Fruit fly (Drosophila melanogaster) whole organism, pupa: Measurements from ENCODE around the gene scrib.

Experiments
- CG10348 ChIP-seq: fragments of 200-800 bp; sonication (Bioruptor generic); IDR thresholded peaks from 2 replicates; pipeline ENCODE4 v1.3.6; 2022; ENCODE audit warnings: missing biosample characterization, missing genetic modification characterization
- CG12605 ChIP-seq: fragments of 200-800 bp; sonication (Bioruptor generic); IDR thresholded peaks from 2 replicates; pipeline ENCODE4 v1.3.6; 2022; ENCODE audit warnings: missing biosample characterization, missing genetic modification characterization
- CG13204 ChIP-seq: fragments of 200-800 bp; sonication (Bioruptor generic); optimal IDR thresholded peaks from 2 replicates; lab custom pipeline; 2018; ENCODE audit warnings: missing biosample characterization, mild to moderate bottlenecking, missing genetic modification characterization, moderate library complexity
- CG14655 ChIP-seq: fragments of 200-800 bp; sonication (Bioruptor generic); optimal IDR thresholded peaks from 3 replicates; lab custom pipeline; 2017; ENCODE audit warnings: mild to moderate bottlenecking, missing biosample characterization, missing genetic modification reagents, missing genetic modification characterization
- CG15710 ChIP-seq: fragments of 200-800 bp; sonication (Bioruptor generic); optimal IDR thresholded peaks from 2 replicates; lab custom pipeline; 2018; ENCODE audit warnings: missing biosample characterization, mild to moderate bottlenecking, missing genetic modification characterization, moderate library complexity
- CG17806 ChIP-seq: fragments of 200-800 bp; sonication (Bioruptor generic); optimal IDR thresholded peaks from 2 replicates; lab custom pipeline; 2018; ENCODE audit warnings: missing biosample characterization, mild to moderate bottlenecking, missing genetic modification characterization, moderate library complexity
- CG32121 ChIP-seq: fragments of 200-800 bp; sonication (Bioruptor generic); IDR thresholded peaks from 2 replicates; pipeline ENCODE4 v1.3.6; 2022; ENCODE audit warnings: missing biosample characterization, missing genetic modification characterization
- CG34367 ChIP-seq: fragments of 200-800 bp; sonication (Bioruptor generic); optimal IDR thresholded peaks from 2 replicates; lab custom pipeline; 2018; ENCODE audit warnings: missing biosample characterization, mild to moderate bottlenecking, missing genetic modification characterization
- CG4496 ChIP-seq: fragments of 200-800 bp; sonication (Bioruptor generic); IDR thresholded peaks from 3 replicates; pipeline ENCODE4 v1.3.6; 2022; ENCODE audit warnings: missing biosample characterization, missing genetic modification characterization
- CG8159 ChIP-seq: fragments of 200-800 bp; sonication (Bioruptor generic); optimal IDR thresholded peaks from 3 replicates; lab custom pipeline; 2018; ENCODE audit warnings: missing biosample characterization, mild to moderate bottlenecking, missing genetic modification characterization, moderate library complexity
- CG8301 ChIP-seq: fragments of 200-800 bp; sonication (Bioruptor generic); optimal IDR thresholded peaks from 2 replicates; lab custom pipeline; 2018; ENCODE audit warnings: missing biosample characterization, mild to moderate bottlenecking, missing genetic modification characterization
- CG9948 ChIP-seq: fragments of 200-800 bp; sonication (Bioruptor generic); optimal IDR thresholded peaks from 2 replicates; lab custom pipeline; 2018; ENCODE audit warnings: missing biosample characterization, mild to moderate bottlenecking, missing genetic modification characterization, moderate library complexity
- D1 ChIP-seq: fragments of 200-800 bp; sonication (Bioruptor generic); optimal IDR thresholded peaks from 2 replicates; lab custom pipeline; 2018; ENCODE audit warnings: missing biosample characterization, mild to moderate bottlenecking, missing genetic modification characterization, moderate library complexity
- EcR ChIP-seq: fragments of 200-800 bp; sonication (Bioruptor generic); optimal IDR thresholded peaks from 3 replicates; lab custom pipeline; 2019; ENCODE audit warnings: missing biosample characterization, missing genetic modification characterization, mild to moderate bottlenecking, moderate library complexity, missing genetic modification reagents
- Ets98B ChIP-seq: fragments of 200-800 bp; sonication (Bioruptor generic); IDR thresholded peaks from 2 replicates; pipeline ENCODE4 v1.3.6; 2022; ENCODE audit warnings: missing biosample characterization, missing genetic modification characterization
- Pif1A ChIP-seq: fragments of 200-800 bp; sonication (Bioruptor generic); optimal IDR thresholded peaks from 3 replicates; lab custom pipeline; 2016; ENCODE audit warnings: missing biosample characterization, missing genetic modification characterization
- Pif1B ChIP-seq: fragments of 200-800 bp; sonication (Bioruptor generic); optimal IDR thresholded peaks from 3 replicates; lab custom pipeline; 2016; ENCODE audit warnings: missing biosample characterization, missing genetic modification characterization
- Snoo ChIP-seq: fragments of 200-800 bp; sonication (Bioruptor generic); optimal IDR thresholded peaks from 3 replicates; lab custom pipeline; 2017; ENCODE audit warnings: missing biosample characterization, mild to moderate bottlenecking, missing genetic modification characterization, inconsistent platforms
- fd96Ca ChIP-seq: fragments of 200-800 bp; sonication (Bioruptor generic); IDR thresholded peaks from 3 replicates; pipeline ENCODE4 v1.3.6; 2022; ENCODE audit warnings: missing biosample characterization, missing genetic modification characterization
- gl ChIP-seq: fragments of 200-800 bp; sonication (Bioruptor generic); optimal IDR thresholded peaks from 2 replicates; lab custom pipeline; 2018; ENCODE audit warnings: missing biosample characterization, mild to moderate bottlenecking, missing genetic modification characterization
- rn ChIP-seq: fragments of 200-800 bp; sonication (Bioruptor generic); IDR thresholded peaks from 2 replicates; pipeline ENCODE4 v1.3.6; 2022; ENCODE audit warnings: missing biosample characterization, missing genetic modification characterization

The scrib gene

DNA sequence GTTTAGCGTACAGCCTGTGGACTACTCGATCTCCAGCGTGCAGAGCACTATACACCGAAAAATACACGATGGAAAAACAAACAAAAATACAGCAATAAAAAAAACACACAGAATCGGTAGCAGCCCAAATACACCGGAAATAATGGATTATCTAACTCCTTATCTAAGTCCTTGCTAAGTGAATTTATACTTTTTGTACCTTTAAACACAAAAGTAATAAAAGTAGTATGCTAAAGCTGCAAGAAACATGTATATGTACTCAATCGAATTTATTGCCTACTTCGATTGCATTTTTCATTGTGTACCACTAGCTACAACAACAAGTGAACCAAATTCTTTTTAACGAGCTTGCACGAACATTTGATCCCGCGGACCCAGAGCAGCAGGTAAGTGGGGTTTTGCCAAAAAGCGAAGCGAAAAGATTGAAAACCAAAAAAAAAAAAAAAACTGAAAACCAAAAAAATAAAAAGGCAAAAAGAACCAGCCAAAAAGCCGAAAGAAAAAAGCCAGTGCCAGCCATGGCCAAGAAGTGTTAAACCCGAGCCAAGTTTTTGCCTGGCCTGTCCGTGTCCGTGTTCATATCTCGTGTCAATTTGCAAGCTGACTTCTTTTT is 14.0 kb upstream of the scrib start:
- TF ChIP-seq rn (GFP tag; lab: Robert Waterston, UW) (peak; percentile 69), CG17806 (peak; percentile 88), CG8159 (tag; lab: Kevin White, UChicago) (peak; percentile 91), fd96Ca (GFP tag; lab: Robert Waterston, UW) (peak; percentile 86), CG34367 (tag; lab: Kevin White, UChicago) (peak; percentile 84), CG14655 (GFP tag; lab: Kevin White, UChicago) (peak; percentile 92), CG15710 (tag; lab: Kevin White, UChicago) (peak; percentile 87), CG12605 (GFP tag; lab: Robert Waterston, UW) (peak; percentile 85), gl (tag; lab: Kevin White, UChicago) (peak; percentile 81), Snoo (tag; lab: Kevin White, UChicago) (peak; percentile 95), CG10348 (GFP tag; lab: Robert Waterston, UW) (no peak; the same call in 1 of the 2 replicates), CG13204 (GFP tag; lab: Kevin White, UChicago) (peak; percentile 77), CG9948 (tag; lab: Kevin White, UChicago) (peak; percentile 85), CG4496 (GFP tag; lab: Robert Waterston, UW) (peak; percentile 91), D1 (tag; lab: Kevin White, UChicago) (no peak), CG32121 (peak; percentile 88), Ets98B (GFP tag; lab: Robert Waterston, UW) (peak; percentile 89), EcR (no peak), CG8301 (tag; lab: Kevin White, UChicago) (peak; percentile 93), Pif1A (GFP tag; lab: Kevin White, UChicago) (peak; percentile 91), Pif1B (GFP tag; lab: Kevin White, UChicago) (peak; percentile 90)
- TF ChIP-seq, all 21 proteins: peak for 18

DNA sequence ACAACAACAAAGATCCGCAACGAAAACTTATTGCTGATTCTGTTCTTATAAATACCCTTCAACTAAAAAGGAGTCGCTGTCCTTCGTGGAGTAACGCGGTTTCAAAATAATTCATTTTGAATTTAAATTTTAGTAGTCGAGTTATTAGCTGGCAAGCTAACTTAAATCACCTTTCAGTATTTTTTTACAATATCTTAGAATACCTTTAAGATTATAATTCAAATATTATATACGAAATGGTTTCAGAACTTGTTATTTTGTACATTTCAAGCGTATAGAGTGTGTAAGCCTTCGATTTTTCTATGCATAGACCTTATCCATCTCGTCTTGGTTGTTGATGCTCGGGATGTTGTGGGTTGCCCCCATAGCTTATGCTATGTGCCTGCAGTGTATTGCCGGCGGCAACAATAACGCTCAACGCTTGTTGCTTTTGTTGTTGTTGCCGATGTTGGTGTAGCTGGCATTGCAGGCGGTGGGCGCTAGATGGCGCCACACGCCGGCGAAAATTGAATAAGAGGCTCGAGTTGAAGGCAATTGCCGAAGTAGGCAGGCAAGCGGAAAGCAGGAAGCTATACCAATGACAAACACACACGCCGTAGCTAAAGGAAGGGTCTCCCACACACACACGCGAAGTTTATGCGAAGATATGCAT is 6.7 kb upstream of the scrib start:
- TF ChIP-seq CG14655 (GFP tag; lab: Kevin White, UChicago) (peak; percentile 36), fd96Ca (GFP tag; lab: Robert Waterston, UW) (no peak), CG9948 (tag; lab: Kevin White, UChicago) (peak; percentile 13), CG8159 (tag; lab: Kevin White, UChicago) (peak; percentile 24), CG34367 (tag; lab: Kevin White, UChicago) (no peak), gl (tag; lab: Kevin White, UChicago) (no peak), Pif1A (GFP tag; lab: Kevin White, UChicago) (no peak), CG4496 (GFP tag; lab: Robert Waterston, UW) (no peak), CG10348 (GFP tag; lab: Robert Waterston, UW) (no peak), CG12605 (GFP tag; lab: Robert Waterston, UW) (no peak), D1 (tag; lab: Kevin White, UChicago) (no peak), CG17806 (no peak), CG8301 (tag; lab: Kevin White, UChicago) (peak; percentile 35), Ets98B (GFP tag; lab: Robert Waterston, UW) (no peak), CG13204 (GFP tag; lab: Kevin White, UChicago) (peak; percentile 18), CG32121 (no peak), CG15710 (tag; lab: Kevin White, UChicago) (no peak), rn (GFP tag; lab: Robert Waterston, UW) (no peak), EcR (no peak), Snoo (tag; lab: Kevin White, UChicago) (no peak), Pif1B (GFP tag; lab: Kevin White, UChicago) (no peak)

DNA sequence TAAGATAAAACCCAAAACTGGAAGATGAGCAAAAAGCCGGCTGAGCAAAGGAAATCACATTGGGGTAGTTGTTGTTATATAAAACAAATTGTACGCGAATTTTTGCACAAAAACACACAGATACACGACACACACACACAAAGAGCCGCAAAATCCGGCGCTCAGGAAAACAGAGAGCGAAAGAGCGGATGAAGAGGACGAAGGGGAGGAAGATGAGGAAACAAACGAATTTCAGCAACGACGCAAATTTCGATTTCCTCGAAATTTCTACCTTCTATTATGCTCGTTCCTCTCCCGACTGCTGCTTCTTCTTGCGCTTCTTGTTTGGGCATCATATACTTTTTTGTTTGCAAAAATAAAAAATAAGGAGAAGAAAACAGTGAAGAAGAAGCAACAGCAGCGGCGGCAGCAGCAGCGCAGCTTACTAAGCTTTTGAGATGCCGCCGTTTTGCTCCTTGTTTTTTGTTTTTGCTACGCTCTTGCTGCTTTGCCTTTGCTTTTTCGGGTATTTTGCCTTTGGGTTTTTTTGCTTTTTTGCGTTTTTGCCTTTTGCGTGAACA is 2.1 kb upstream of the scrib start:
- no peak for TF ChIP-seq Pif1A (GFP tag; lab: Kevin White, UChicago)
- no peak for TF ChIP-seq CG10348 (GFP tag; lab: Robert Waterston, UW)
- TF ChIP-seq gl (tag; lab: Kevin White, UChicago): no peak
- no peak for TF ChIP-seq fd96Ca (GFP tag; lab: Robert Waterston, UW)
- no peak for TF ChIP-seq D1 (tag; lab: Kevin White, UChicago)
- TF ChIP-seq rn (GFP tag; lab: Robert Waterston, UW): no peak
- TF ChIP-seq EcR: no peak
- no peak for TF ChIP-seq CG13204 (GFP tag; lab: Kevin White, UChicago)
- TF ChIP-seq CG14655 (GFP tag; lab: Kevin White, UChicago): no peak
- TF ChIP-seq CG8301 (tag; lab: Kevin White, UChicago): no peak
- TF ChIP-seq CG8159 (tag; lab: Kevin White, UChicago): no peak
- TF ChIP-seq CG4496 (GFP tag; lab: Robert Waterston, UW): no peak
- no peak for TF ChIP-seq CG9948 (tag; lab: Kevin White, UChicago)
- TF ChIP-seq CG32121: 0 out of 2 replicates have a peak, but pooled peaks have one; percentile 17
- peak; percentile 21; the same call in 1 of the 2 replicates for TF ChIP-seq CG12605 (GFP tag; lab: Robert Waterston, UW)

DNA sequence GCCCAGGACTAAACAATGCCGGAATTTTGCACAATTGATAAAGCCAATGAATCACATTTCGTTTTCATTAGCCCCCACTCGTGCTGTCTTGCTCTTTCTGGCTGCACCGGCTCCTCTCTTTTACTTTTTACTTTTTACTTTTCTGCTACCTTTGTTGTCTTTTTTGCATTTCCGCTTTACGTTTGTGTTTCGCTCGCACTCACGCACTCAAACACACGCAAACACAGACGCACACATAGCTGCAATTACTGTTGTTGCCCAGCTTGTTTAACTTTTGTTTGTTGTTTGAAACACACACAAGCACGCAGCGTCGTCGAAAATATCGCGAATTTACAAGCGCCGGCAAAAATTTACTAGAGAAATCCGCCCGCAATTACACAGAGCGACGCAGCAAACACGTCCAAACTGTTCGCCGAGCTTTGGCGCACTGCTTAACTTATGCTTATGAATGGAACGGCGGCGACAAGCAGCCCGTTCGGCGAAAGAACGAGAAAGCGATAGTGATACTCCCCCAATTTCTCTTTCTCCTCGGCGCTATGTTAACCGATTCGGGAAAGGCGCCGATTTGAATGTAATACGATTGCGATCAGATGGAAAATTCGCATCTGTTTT is 1.2 kb upstream of the scrib start, which contains the start of gene plum:
Gene plum (minus strand): TSS at position 413 of the 612 bp plus-strand sequence.
- TF ChIP-seq EcR (no peak), CG8301 (tag; lab: Kevin White, UChicago) (no peak), fd96Ca (GFP tag; lab: Robert Waterston, UW) (no peak), CG12605 (GFP tag; lab: Robert Waterston, UW) (no peak; the same call in 1 of the 2 replicates), gl (tag; lab: Kevin White, UChicago) (no peak), CG13204 (GFP tag; lab: Kevin White, UChicago) (peak; percentile 31), CG4496 (GFP tag; lab: Robert Waterston, UW) (peak; percentile 57; the same call in 2 of the 3 replicates), CG10348 (GFP tag; lab: Robert Waterston, UW) (no peak), CG34367 (tag; lab: Kevin White, UChicago) (peak; percentile 14), rn (GFP tag; lab: Robert Waterston, UW) (no peak), Pif1B (GFP tag; lab: Kevin White, UChicago) (peak; percentile 2), D1 (tag; lab: Kevin White, UChicago) (peak; percentile 33), CG17806 (no peak), Ets98B (GFP tag; lab: Robert Waterston, UW) (peak; percentile 41; the same call in 1 of the 2 replicates), CG8159 (tag; lab: Kevin White, UChicago) (peak; percentile 18), Pif1A (GFP tag; lab: Kevin White, UChicago) (no peak), CG9948 (tag; lab: Kevin White, UChicago) (no peak), CG15710 (tag; lab: Kevin White, UChicago) (peak; percentile 32), CG32121 (no peak), CG14655 (GFP tag; lab: Kevin White, UChicago) (peak; percentile 19), Snoo (tag; lab: Kevin White, UChicago) (no peak)
